Worm (Caenorhabditis elegans) whole organism, L4 larva: ENCODE results near the gene nhr-19.

Experiments used
- F26F4.8 ChIP-seq: fragments of 200-800 bp; sonication (Bioruptor generic); conservative IDR thresholded peaks from 2 replicates; pipeline ENCODE4 v1.3.6; 2022; ENCODE audit warnings: missing genetic modification characterization, missing compliant biosample characterization
- F37D6.2 ChIP-seq: sonication (generic microtip); optimal IDR thresholded peaks from 2 replicates; lab custom pipeline; 2016; ENCODE audit warnings: mild to moderate bottlenecking, missing genetic modification characterization, missing compliant biosample characterization
- R02D3.7 ChIP-seq: fragments of 150-350 bp; sonication (generic microtip); optimal IDR thresholded peaks from 3 replicates; lab custom pipeline; 2014; ENCODE audit warnings: missing biosample characterization, missing genetic modification characterization
- T26A8.4 ChIP-seq: fragments of 200-800 bp; sonication (Bioruptor generic); IDR thresholded peaks from 2 replicates; pipeline ENCODE4 v1.3.6; 2022; ENCODE audit warnings: missing genetic modification characterization, missing compliant biosample characterization
- Y105C5A.15 ChIP-seq: fragments of 200-800 bp; sonication (Bioruptor generic); IDR thresholded peaks from 2 replicates; pipeline ENCODE4 v1.3.6; 2022; ENCODE audit warnings: missing genetic modification characterization, missing compliant biosample characterization
- Y48G9A.11 ChIP-seq: fragments of 200-800 bp; sonication (Bioruptor generic); IDR thresholded peaks from 2 replicates; pipeline ENCODE4 v1.3.6; 2022; ENCODE audit warnings: missing genetic modification reagents, missing genetic modification characterization, missing compliant biosample characterization
- ZK337.2 ChIP-seq: fragments of 200-800 bp; sonication (Bioruptor generic); IDR thresholded peaks from 2 replicates; pipeline ENCODE4 v1.3.6; 2022; ENCODE audit warnings: missing genetic modification reagents, missing genetic modification characterization, missing compliant biosample characterization
- aha-1 ChIP-seq: fragments of 150-350 bp; peaks from one replicate; lab custom pipeline; 2014; ENCODE audit warnings: missing biosample characterization, missing genetic modification characterization
- ama-1 ChIP-seq: fragments of 150-350 bp; optimal IDR thresholded peaks from 2 replicates; lab custom pipeline; 2014; ENCODE audit warnings: inconsistent platforms, mixed read lengths
- arid-1 ChIP-seq: fragments of 200-800 bp; sonication (Bioruptor generic); conservative IDR thresholded peaks from 2 replicates; pipeline ENCODE4 v1.3.6; 2022; ENCODE audit warnings: missing genetic modification reagents, missing genetic modification characterization, missing compliant biosample characterization
- attf-4 ChIP-seq: sonication (generic microtip); optimal IDR thresholded peaks from 3 replicates; lab custom pipeline; 2017; ENCODE audit warnings: missing biosample characterization, missing genetic modification characterization
- ceh-32 ChIP-seq: sonication (generic microtip); optimal IDR thresholded peaks from 2 replicates; lab custom pipeline; 2016; ENCODE audit warnings: mild to moderate bottlenecking, missing genetic modification characterization, missing compliant biosample characterization; ENCODE audit not compliant: poor library complexity
- ceh-82 ChIP-seq: sonication (generic microtip); optimal IDR thresholded peaks from 2 replicates; lab custom pipeline; 2017; ENCODE audit warnings: missing biosample characterization, missing genetic modification characterization
- cey-2 ChIP-seq: sonication (generic microtip); optimal IDR thresholded peaks from 3 replicates; lab custom pipeline; 2017; ENCODE audit warnings: missing genetic modification characterization, mild to moderate bottlenecking, missing compliant biosample characterization, antibody characterized with exemption, borderline replicate concordance; ENCODE audit not compliant: insufficient read depth
- daf-12 ChIP-seq: fragments of 150-350 bp; optimal IDR thresholded peaks from 2 replicates; lab custom pipeline; 2014; ENCODE audit warnings: missing biosample characterization, missing genetic modification reagents, missing genetic modification characterization
- daf-19 ChIP-seq: fragments of 200-800 bp; sonication (Bioruptor generic); conservative IDR thresholded peaks from 2 replicates; pipeline ENCODE4 v1.3.6; 2022; ENCODE audit warnings: missing genetic modification characterization, missing compliant biosample characterization
- dmd-6 ChIP-seq: fragments of 200-800 bp; sonication (Bioruptor generic); IDR thresholded peaks from 2 replicates; pipeline ENCODE4 v1.3.6; 2022; ENCODE audit warnings: missing genetic modification reagents, missing genetic modification characterization, missing compliant biosample characterization
- dmd-8 ChIP-seq: fragments of 200-800 bp; sonication (Bioruptor generic); IDR thresholded peaks from 2 replicates; pipeline ENCODE4 v1.3.6; 2022; ENCODE audit warnings: missing genetic modification characterization, missing compliant biosample characterization
- dmd-9 ChIP-seq: fragments of 200-800 bp; sonication (Bioruptor generic); IDR thresholded peaks from 2 replicates; pipeline ENCODE4 v1.3.6; 2022; ENCODE audit warnings: missing genetic modification reagents, missing genetic modification characterization, missing compliant biosample characterization
- egl-27 ChIP-seq: sonication (generic microtip); optimal IDR thresholded peaks from 3 replicates; lab custom pipeline; 2017; ENCODE audit warnings: missing biosample characterization, missing genetic modification reagents, missing genetic modification characterization
- fkh-10 ChIP-seq: fragments of 150-350 bp; optimal IDR thresholded peaks from 2 replicates; lab custom pipeline; 2014; ENCODE audit warnings: missing biosample characterization, missing genetic modification reagents, missing genetic modification characterization
- gei-8 ChIP-seq: fragments of 200-800 bp; sonication (Bioruptor generic); optimal IDR thresholded peaks from 2 replicates; lab custom pipeline; 2018; ENCODE audit warnings: mild to moderate bottlenecking, missing genetic modification characterization, missing compliant biosample characterization
- hlh-11 ChIP-seq: fragments of 200-800 bp; sonication (Bioruptor generic); optimal IDR thresholded peaks from 2 replicates; lab custom pipeline; 2018; ENCODE audit warnings: mild to moderate bottlenecking, missing genetic modification characterization, missing compliant biosample characterization
- hlh-30 ChIP-seq: sonication (generic microtip); optimal IDR thresholded peaks from 2 replicates; lab custom pipeline; 2017; ENCODE audit warnings: antibody characterized with exemption, mild to moderate bottlenecking, missing genetic modification characterization, missing compliant biosample characterization; ENCODE audit not compliant: insufficient read depth
- hmg-1.1 ChIP-seq: fragments of 200-800 bp; sonication (Bioruptor generic); IDR thresholded peaks from 2 replicates; pipeline ENCODE4 v1.3.6; 2022; ENCODE audit warnings: missing genetic modification reagents, missing genetic modification characterization, missing compliant biosample characterization
- lin-1 ChIP-seq: fragments of 200-800 bp; sonication (Bioruptor generic); IDR thresholded peaks from 2 replicates; pipeline ENCODE4 v1.3.6; 2022; ENCODE audit warnings: missing genetic modification reagents, missing genetic modification characterization, missing compliant biosample characterization
- lin-13 ChIP-seq: fragments of 150-350 bp; optimal IDR thresholded peaks from 2 replicates; lab custom pipeline; 2014; ENCODE audit warnings: missing biosample characterization, missing genetic modification reagents, missing genetic modification characterization
- lin-38 ChIP-seq: fragments of 200-800 bp; sonication (Bioruptor generic); IDR thresholded peaks from 2 replicates; pipeline ENCODE4 v1.3.6; 2022; ENCODE audit warnings: missing genetic modification reagents, missing genetic modification characterization, missing compliant biosample characterization
- lin-39 ChIP-seq: fragments of 150-350 bp; optimal IDR thresholded peaks from 2 replicates; lab custom pipeline; 2014; ENCODE audit warnings: missing biosample characterization, missing genetic modification reagents, missing genetic modification characterization
- lir-3 ChIP-seq: sonication (generic microtip); optimal IDR thresholded peaks from 2 replicates; lab custom pipeline; 2016; ENCODE audit warnings: mild to moderate bottlenecking, missing genetic modification characterization, missing compliant biosample characterization
- madf-9 ChIP-seq: fragments of 200-800 bp; sonication (Bioruptor generic); conservative IDR thresholded peaks from 2 replicates; pipeline ENCODE4 v1.3.6; 2022; ENCODE audit warnings: missing genetic modification reagents, missing genetic modification characterization, missing compliant biosample characterization
- mep-1 ChIP-seq: fragments of 150-350 bp; sonication (generic microtip); optimal IDR thresholded peaks from 3 replicates; lab custom pipeline; 2014; ENCODE audit warnings: missing biosample characterization, missing genetic modification characterization
- mes-2 ChIP-seq: sonication (generic microtip); optimal IDR thresholded peaks from 2 replicates; lab custom pipeline; 2016; ENCODE audit warnings: missing genotype, mild to moderate bottlenecking, missing genetic modification characterization, missing compliant biosample characterization; ENCODE audit not compliant: poor library complexity, severe bottlenecking
- mxl-2 ChIP-seq: fragments of 200-800 bp; sonication (Bioruptor generic); conservative IDR thresholded peaks from 2 replicates; pipeline ENCODE4 v1.3.6; 2022; ENCODE audit warnings: missing genetic modification reagents, missing genetic modification characterization, missing compliant biosample characterization
- mxl-3 ChIP-seq: fragments of 200-800 bp; sonication (Bioruptor generic); optimal IDR thresholded peaks from 2 replicates; lab custom pipeline; 2018; ENCODE audit warnings: mild to moderate bottlenecking, missing genetic modification characterization, missing compliant biosample characterization
- nhr-111 ChIP-seq: fragments of 200-800 bp; sonication (Bioruptor generic); optimal IDR thresholded peaks from 2 replicates; lab custom pipeline; 2018; ENCODE audit warnings: mild to moderate bottlenecking, missing genetic modification characterization, missing compliant biosample characterization
- nhr-48 ChIP-seq: sonication (generic microtip); optimal IDR thresholded peaks from 2 replicates; lab custom pipeline; 2016; ENCODE audit warnings: mild to moderate bottlenecking, missing genetic modification characterization, missing compliant biosample characterization
- nhr-6 ChIP-seq: fragments of 150-350 bp; optimal IDR thresholded peaks from 2 replicates; lab custom pipeline; 2014; ENCODE audit warnings: missing biosample characterization, missing genetic modification characterization
- nhr-76 ChIP-seq: fragments of 150-350 bp; optimal IDR thresholded peaks from 2 replicates; lab custom pipeline; 2014; ENCODE audit warnings: missing biosample characterization, missing genetic modification characterization
- nhr-77 ChIP-seq: fragments of 150-350 bp; optimal IDR thresholded peaks from 2 replicates; lab custom pipeline; 2014; ENCODE audit warnings: missing biosample characterization, missing genetic modification characterization
- pha-4 ChIP-seq, 2 experiments: fragments of 150-350 bp in 1 of 2; fragments of 200-800 bp in 1 of 2; sonication (Bioruptor generic) in 1 of 2; IDR thresholded peaks in 1 of 2; optimal IDR thresholded peaks in 1 of 2; 2 replicates each; pipeline versions ENCODE4 v1.3.6 to Lab custom; 2014 to 2022; ENCODE audit warnings: missing genetic modification characterization in 2 of 2, missing genetic modification reagents in 2 of 2, missing biosample characterization in 1 of 2, missing compliant biosample characterization in 1 of 2
- pqm-1 ChIP-seq: sonication (generic microtip); optimal IDR thresholded peaks from 2 replicates; lab custom pipeline; 2017; ENCODE audit warnings: missing biosample characterization, missing genetic modification characterization
- rbr-2 ChIP-seq: sonication (generic microtip); optimal IDR thresholded peaks from 2 replicates; lab custom pipeline; 2016; ENCODE audit warnings: missing genotype, missing genetic modification characterization, missing compliant biosample characterization
- saeg-2 ChIP-seq: fragments of 200-800 bp; sonication (Bioruptor generic); IDR thresholded peaks from 2 replicates; pipeline ENCODE4 v1.3.6; 2022; ENCODE audit warnings: missing genetic modification reagents, missing genetic modification characterization, missing compliant biosample characterization
- sdz-12 ChIP-seq: fragments of 200-800 bp; sonication (Bioruptor generic); optimal IDR thresholded peaks from 2 replicates; lab custom pipeline; 2018; ENCODE audit warnings: mild to moderate bottlenecking, missing genetic modification characterization, missing compliant biosample characterization
- spr-1 ChIP-seq: sonication (generic microtip); optimal IDR thresholded peaks from 2 replicates; lab custom pipeline; 2016; ENCODE audit warnings: mild to moderate bottlenecking, missing genetic modification characterization, missing compliant biosample characterization
- tag-97 ChIP-seq: fragments of 200-800 bp; sonication (Bioruptor generic); IDR thresholded peaks from 2 replicates; pipeline ENCODE4 v1.3.6; 2022; ENCODE audit warnings: missing genetic modification characterization, missing compliant biosample characterization
- tra-1 ChIP-seq: fragments of 200-800 bp; sonication (Bioruptor generic); IDR thresholded peaks from 2 replicates; pipeline ENCODE4 v1.3.6; 2022; ENCODE audit warnings: missing genetic modification reagents, missing genetic modification characterization, missing compliant biosample characterization
- unc-39 ChIP-seq: sonication (generic microtip); optimal IDR thresholded peaks from 2 replicates; lab custom pipeline; 2017; ENCODE audit warnings: missing biosample characterization, missing genetic modification characterization
- zag-1 ChIP-seq: fragments of 150-350 bp; optimal IDR thresholded peaks from 2 replicates; lab custom pipeline; 2014; ENCODE audit warnings: missing biosample characterization, missing genetic modification characterization
- zfp-2 ChIP-seq: sonication (generic microtip); optimal IDR thresholded peaks from 2 replicates; lab custom pipeline; 2016; ENCODE audit warnings: mild to moderate bottlenecking, missing genetic modification characterization, missing compliant biosample characterization
- ztf-11 ChIP-seq: fragments of 150-350 bp; optimal IDR thresholded peaks from 2 replicates; lab custom pipeline; 2014; ENCODE audit warnings: missing biosample characterization, missing genetic modification characterization

nhr-19 gene

DNA sequence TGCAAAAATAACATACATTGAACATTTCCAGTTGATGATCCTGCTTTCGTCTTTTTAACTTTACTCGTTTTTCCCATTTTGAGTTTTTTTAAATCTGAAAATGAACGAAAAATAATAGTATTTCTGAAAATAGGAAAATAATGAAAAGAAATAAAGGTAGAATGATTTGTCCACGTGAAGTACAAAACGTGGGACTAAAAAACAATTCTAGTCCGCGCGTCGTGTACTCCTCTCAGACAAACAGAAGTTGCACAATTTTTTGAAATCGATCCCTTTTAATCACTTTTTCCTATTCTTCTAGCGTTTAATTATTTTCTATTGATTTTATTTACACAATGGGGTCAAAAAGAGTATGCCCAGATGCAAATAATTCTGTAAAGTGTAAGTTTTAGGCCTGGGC is 14.3 kb downstream of the nhr-19 start, which contains the start of the genes E02H1.1 and tag-124 (continued):
- TF ChIP-seq fkh-10 (GFP tag; lab: Kevin White, UChicago) (no peak), hmg-1.1 (peak; percentile 62), egl-27 (tag; lab: Kevin White, UChicago) (no peak), lir-3 (tag; lab: Kevin White, UChicago) (no peak), tag-97 (GFP tag; lab: Robert Waterston, UW) (0 out of 2 replicates have a peak, but pooled peaks have one; percentile 51), saeg-2 (no peak), nhr-76 (no peak), F37D6.2 (tag; lab: Kevin White, UChicago) (no peak), lin-39 (tag; lab: Kevin White, UChicago) (no peak), hlh-30 (tag; lab: Kevin White, UChicago) (peak; percentile 42), sdz-12 (GFP tag; lab: Kevin White, UChicago) (no peak), pqm-1 (tag; lab: Kevin White, UChicago) (no peak), zfp-2 (tag; lab: Kevin White, UChicago) (no peak), mxl-3 (peak; percentile 32), lin-13 (GFP tag; lab: Kevin White, UChicago) (no peak), dmd-9 (GFP tag; lab: Robert Waterston, UW) (peak; percentile 93), ceh-32 (tag; lab: Kevin White, UChicago) (no peak), nhr-111 (GFP tag; lab: Kevin White, UChicago) (no peak), ZK337.2 (peak; percentile 83), unc-39 (tag; lab: Kevin White, UChicago) (no peak), madf-9 (GFP tag; lab: Robert Waterston, UW) (peak; percentile 66), dmd-8 (GFP tag; lab: Robert Waterston, UW) (no peak), mep-1 (tag; lab: Kevin White, UChicago) (peak; percentile 69), attf-4 (tag; lab: Kevin White, UChicago) (no peak), T26A8.4 (GFP tag; lab: Robert Waterston, UW) (no peak), pha-4 (GFP tag; IDR thresholded peaks at IDR 0.05; lab: Robert Waterston, UW) (0 out of 2 replicates have a peak, but pooled peaks have one; percentile 9), pha-4 (tag; optimal IDR thresholded peaks at IDR 0.05; lab: Kevin White, UChicago) (peak; percentile 49), rbr-2 (tag; lab: Kevin White, UChicago) (peak; percentile 46), Y105C5A.15 (no peak), lin-38 (GFP tag; lab: Robert Waterston, UW) (peak; percentile 62), dmd-6 (GFP tag; lab: Robert Waterston, UW) (peak; percentile 73), lin-1 (GFP tag; lab: Robert Waterston, UW) (no peak), arid-1 (GFP tag; lab: Robert Waterston, UW) (no peak), ama-1 (lab: Kevin White, UChicago) (no peak), cey-2 (tag; lab: Kevin White, UChicago) (no peak), daf-19 (GFP tag; lab: Robert Waterston, UW) (no peak), nhr-77 (tag; lab: Kevin White, UChicago) (no peak), nhr-6 (tag; lab: Kevin White, UChicago) (peak; percentile 19), gei-8 (GFP tag; lab: Kevin White, UChicago) (no peak), daf-12 (tag; lab: Kevin White, UChicago) (no peak), mxl-2 (GFP tag; lab: Robert Waterston, UW) (no peak), R02D3.7 (tag; lab: Kevin White, UChicago) (no peak), spr-1 (no peak), F26F4.8 (GFP tag; lab: Robert Waterston, UW) (no peak), zag-1 (tag; lab: Kevin White, UChicago) (no peak), ztf-11 (no peak), Y48G9A.11 (GFP tag; lab: Robert Waterston, UW) (peak; percentile 70; the same call in 1 of the 2 replicates), tra-1 (GFP tag; lab: Robert Waterston, UW) (peak; percentile 65; the same call in 1 of the 2 replicates), nhr-48 (peak; percentile 33), hlh-11 (tag; lab: Kevin White, UChicago) (peak; percentile 33), ceh-82 (tag; lab: Kevin White, UChicago) (no peak), aha-1 (tag; lab: Kevin White, UChicago) (peak; percentile 49), mes-2 (tag; lab: Kevin White, UChicago) (peak; percentile 99)
